Worm (Caenorhabditis elegans) whole organism, mixed stage, embryonic: ENCODE data around the gene str-79.

Source experiments
- M03D4.4 ChIP-seq: sonication (generic microtip); optimal IDR thresholded peaks from 2 replicates; lab custom pipeline; 2017; ENCODE audit warnings: mild to moderate bottlenecking, missing genetic modification characterization, missing compliant biosample characterization
- bed-3 ChIP-seq: fragments of 200-800 bp; sonication (Bioruptor generic); optimal IDR thresholded peaks from 3 replicates; lab custom pipeline; 2018; ENCODE audit warnings: mild to moderate bottlenecking, missing genetic modification characterization, moderate library complexity, missing compliant biosample characterization
- blmp-1 ChIP-seq: fragments of 150-350 bp; optimal IDR thresholded peaks from 2 replicates; lab custom pipeline; 2014; ENCODE audit warnings: missing biosample characterization, missing genetic modification characterization
- ceh-39 ChIP-seq: fragments of 150-350 bp; optimal IDR thresholded peaks from 2 replicates; lab custom pipeline; 2014; ENCODE audit warnings: missing biosample characterization, missing genetic modification characterization
- ceh-43 ChIP-seq: fragments of 200-800 bp; sonication (Bioruptor generic); optimal IDR thresholded peaks from 2 replicates; lab custom pipeline; 2018; ENCODE audit warnings: mild to moderate bottlenecking, missing genetic modification characterization, moderate library complexity, missing compliant biosample characterization
- ceh-83 ChIP-seq: fragments of 200-800 bp; sonication (Bioruptor generic); optimal IDR thresholded peaks from 2 replicates; lab custom pipeline; 2018; ENCODE audit warnings: mild to moderate bottlenecking, missing genetic modification characterization, missing compliant biosample characterization
- ces-1 ChIP-seq: fragments of 150-350 bp; optimal IDR thresholded peaks from 2 replicates; lab custom pipeline; 2014; ENCODE audit warnings: missing biosample characterization, missing genetic modification reagents, missing genetic modification characterization
- cnd-1 ChIP-seq: fragments of 200-800 bp; sonication (Bioruptor generic); optimal IDR thresholded peaks from 2 replicates; lab custom pipeline; 2018; ENCODE audit warnings: mild to moderate bottlenecking, missing genetic modification characterization, missing compliant biosample characterization
- drap-1 ChIP-seq: fragments of 200-800 bp; sonication (Bioruptor generic); optimal IDR thresholded peaks from 3 replicates; lab custom pipeline; 2018; ENCODE audit warnings: mild to moderate bottlenecking, missing genetic modification characterization, missing compliant biosample characterization
- elt-3 ChIP-seq: fragments of 150-350 bp; optimal IDR thresholded peaks from 2 replicates; lab custom pipeline; 2014; ENCODE audit warnings: missing biosample characterization, missing genetic modification characterization
- flh-1 ChIP-seq: fragments of 200-800 bp; sonication (Bioruptor generic); optimal IDR thresholded peaks from 2 replicates; lab custom pipeline; 2018; ENCODE audit warnings: mild to moderate bottlenecking, missing genetic modification characterization, moderate library complexity, missing compliant biosample characterization
- ham-2 ChIP-seq: fragments of 200-800 bp; sonication (Bioruptor generic); optimal IDR thresholded peaks from 2 replicates; lab custom pipeline; 2018; ENCODE audit warnings: mild to moderate bottlenecking, missing genetic modification characterization, missing compliant biosample characterization
- hlh-1 ChIP-seq: fragments of 150-350 bp; optimal IDR thresholded peaks from 2 replicates; lab custom pipeline; 2014; ENCODE audit warnings: missing biosample characterization, missing genetic modification reagents, missing genetic modification characterization
- lin-13 ChIP-seq: fragments of 150-350 bp; optimal IDR thresholded peaks from 2 replicates; lab custom pipeline; 2014; ENCODE audit warnings: missing biosample characterization, missing genetic modification characterization
- lin-32 ChIP-seq: fragments of 200-800 bp; sonication (Bioruptor generic); optimal IDR thresholded peaks from 2 replicates; lab custom pipeline; 2018; ENCODE audit warnings: mild to moderate bottlenecking, missing genetic modification characterization, missing compliant biosample characterization
- lsy-2 ChIP-seq: fragments of 150-350 bp; optimal IDR thresholded peaks from 2 replicates; lab custom pipeline; 2014; ENCODE audit warnings: missing biosample characterization, missing genetic modification characterization
- mab-5 ChIP-seq: fragments of 150-350 bp; optimal IDR thresholded peaks from 2 replicates; lab custom pipeline; 2014; ENCODE audit warnings: missing biosample characterization, missing genetic modification characterization
- mep-1 ChIP-seq: fragments of 150-350 bp; optimal IDR thresholded peaks from 2 replicates; lab custom pipeline; 2017; ENCODE audit warnings: missing biosample characterization, missing genetic modification reagents, missing genetic modification characterization, inconsistent platforms
- mls-2 ChIP-seq: sonication (generic microtip); optimal IDR thresholded peaks from 2 replicates; lab custom pipeline; 2016; ENCODE audit warnings: mild to moderate bottlenecking, missing genetic modification characterization, moderate library complexity, missing compliant biosample characterization
- nhr-12 ChIP-seq: fragments of 150-350 bp; optimal IDR thresholded peaks from 2 replicates; lab custom pipeline; 2014; ENCODE audit warnings: missing biosample characterization, missing genetic modification characterization
- nhr-2 ChIP-seq: fragments of 150-350 bp; optimal IDR thresholded peaks from 2 replicates; lab custom pipeline; 2014; ENCODE audit warnings: missing biosample characterization, missing genetic modification characterization
- nhr-237 ChIP-seq: fragments of 150-350 bp; optimal IDR thresholded peaks from 2 replicates; lab custom pipeline; 2014; ENCODE audit warnings: missing biosample characterization, missing genetic modification characterization
- nhr-28 ChIP-seq: fragments of 150-350 bp; optimal IDR thresholded peaks from 2 replicates; lab custom pipeline; 2014; ENCODE audit warnings: missing biosample characterization, missing genetic modification characterization
- nhr-76 ChIP-seq: sonication (generic microtip); optimal IDR thresholded peaks from 2 replicates; lab custom pipeline; 2017; ENCODE audit warnings: missing biosample characterization, missing genetic modification characterization
- pha-4 ChIP-seq: fragments of 150-350 bp; optimal IDR thresholded peaks from 2 replicates; lab custom pipeline; 2018; ENCODE audit warnings: missing biosample characterization, missing genetic modification reagents, missing genetic modification characterization
- sem-2 ChIP-seq: fragments of 200-800 bp; sonication (Bioruptor generic); optimal IDR thresholded peaks from 2 replicates; lab custom pipeline; 2018; ENCODE audit warnings: mild to moderate bottlenecking, missing genetic modification characterization, missing compliant biosample characterization
- snpc-4 ChIP-seq: fragments of 150-350 bp; optimal IDR thresholded peaks from 2 replicates; lab custom pipeline; 2014; ENCODE audit warnings: missing biosample characterization, missing genetic modification characterization
- sptf-1 ChIP-seq: sonication (generic microtip); optimal IDR thresholded peaks from 2 replicates; lab custom pipeline; 2017; ENCODE audit warnings: mild to moderate bottlenecking, missing genetic modification characterization, moderate library complexity, missing compliant biosample characterization
- tbx-8 ChIP-seq: fragments of 200-800 bp; sonication (Bioruptor generic); optimal IDR thresholded peaks from 2 replicates; lab custom pipeline; 2018; ENCODE audit warnings: mild to moderate bottlenecking, missing genetic modification characterization, moderate library complexity, missing compliant biosample characterization
- unc-120 ChIP-seq: sonication (generic microtip); optimal IDR thresholded peaks from 2 replicates; lab custom pipeline; 2017; ENCODE audit warnings: missing genetic modification characterization, missing compliant biosample characterization; ENCODE audit not compliant: poor library complexity, severe bottlenecking
- unc-39 ChIP-seq: fragments of 150-350 bp; optimal IDR thresholded peaks from 2 replicates; lab custom pipeline; 2014; ENCODE audit warnings: missing biosample characterization, missing genetic modification characterization
- unc-62 ChIP-seq: fragments of 150-350 bp; optimal IDR thresholded peaks from 2 replicates; lab custom pipeline; 2014; ENCODE audit warnings: missing biosample characterization, missing genetic modification reagents, missing genetic modification characterization
- zip-8 ChIP-seq: fragments of 150-350 bp; optimal IDR thresholded peaks from 2 replicates; lab custom pipeline; 2014; ENCODE audit warnings: missing biosample characterization, missing genetic modification characterization
- ztf-11 ChIP-seq: fragments of 150-350 bp; optimal IDR thresholded peaks from 2 replicates; lab custom pipeline; 2014; ENCODE audit warnings: missing biosample characterization, missing genetic modification characterization

The str-79 gene

DNA sequence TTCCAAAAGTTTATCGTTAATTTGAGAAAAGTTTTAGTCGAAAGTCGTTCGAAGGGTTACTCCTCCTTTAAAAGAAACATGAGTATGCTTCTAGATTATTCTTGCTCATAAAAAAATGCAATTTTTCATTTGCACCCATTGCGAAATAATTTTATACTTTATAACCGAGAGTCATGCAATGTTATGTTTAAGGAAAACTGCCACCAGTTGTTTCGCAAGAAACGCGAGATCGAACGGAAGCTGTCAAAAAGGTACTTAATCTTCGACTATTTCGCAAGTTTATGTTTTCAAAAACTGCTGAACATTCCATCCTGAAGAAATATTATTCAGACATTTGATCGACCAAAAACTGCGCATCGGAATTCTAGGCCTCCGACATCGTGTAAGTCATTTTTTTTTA, 44.2 kb downstream of the str-79 start:
- TF ChIP-seq lin-13 (tag; lab: Kevin White, UChicago), result no peak
- TF ChIP-seq lsy-2 (tag; lab: Kevin White, UChicago), result no peak
- no peak for TF ChIP-seq bed-3 (GFP tag; lab: Kevin White, UChicago)
- no peak for TF ChIP-seq nhr-2 (tag; lab: Kevin White, UChicago)
- TF ChIP-seq pha-4 (tag; lab: Kevin White, UChicago), result no peak
- no peak for TF ChIP-seq hlh-1 (tag; lab: Kevin White, UChicago)
- TF ChIP-seq unc-120 (tag; lab: Kevin White, UChicago), result no peak
- no peak for TF ChIP-seq nhr-237
- TF ChIP-seq tbx-8 (GFP tag; lab: Kevin White, UChicago), result no peak
- no peak for TF ChIP-seq ham-2
- no peak for TF ChIP-seq snpc-4
- no peak for TF ChIP-seq flh-1
- TF ChIP-seq, all 35 proteins: peak for 0

DNA sequence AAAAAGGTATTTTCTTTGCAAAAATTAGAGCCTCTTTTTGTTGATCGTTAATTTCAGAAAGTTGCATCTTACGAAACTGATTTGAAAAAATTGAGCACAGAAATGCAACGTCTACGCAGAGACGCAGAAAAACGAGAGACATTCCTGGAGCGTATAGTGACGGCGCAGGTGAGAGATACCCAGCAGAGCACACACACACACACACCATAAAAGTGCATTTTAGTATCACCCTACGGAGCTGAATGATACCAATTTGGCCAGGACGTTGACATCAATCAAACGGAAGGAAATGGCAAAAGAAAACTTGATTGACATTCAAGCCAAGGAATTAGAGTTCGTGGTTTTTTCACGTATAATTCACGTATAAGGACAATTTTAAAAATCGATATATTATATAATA, 44.8 kb downstream of the str-79 start:
- TF ChIP-seq ceh-83 (GFP tag; lab: Kevin White, UChicago), result no peak
- no peak for TF ChIP-seq hlh-1 (tag; lab: Kevin White, UChicago)
- TF ChIP-seq bed-3 (GFP tag; lab: Kevin White, UChicago), result no peak
- TF ChIP-seq elt-3 (tag; lab: Kevin White, UChicago), result no peak
- TF ChIP-seq nhr-76 (tag; lab: Kevin White, UChicago), result no peak
- TF ChIP-seq ces-1 (GFP tag; lab: Kevin White, UChicago), result no peak
- no peak for TF ChIP-seq nhr-2 (tag; lab: Kevin White, UChicago)
- TF ChIP-seq nhr-237, result no peak
- no peak for TF ChIP-seq lin-13 (tag; lab: Kevin White, UChicago)
- TF ChIP-seq cnd-1 (tag; lab: Kevin White, UChicago), result no peak
- no peak for TF ChIP-seq ceh-39
- TF ChIP-seq lsy-2 (tag; lab: Kevin White, UChicago), result no peak
- TF ChIP-seq mab-5, result no peak
- TF ChIP-seq ceh-43 (GFP tag; lab: Kevin White, UChicago), result no peak
- TF ChIP-seq sptf-1 (tag; lab: Kevin White, UChicago), result no peak
- TF ChIP-seq lin-32 (GFP tag; lab: Kevin White, UChicago), result no peak
- TF ChIP-seq unc-120 (tag; lab: Kevin White, UChicago), result no peak
- TF ChIP-seq flh-1, result no peak
- TF ChIP-seq sem-2, result no peak
- no peak for TF ChIP-seq ztf-11 (tag; lab: Kevin White, UChicago)

DNA sequence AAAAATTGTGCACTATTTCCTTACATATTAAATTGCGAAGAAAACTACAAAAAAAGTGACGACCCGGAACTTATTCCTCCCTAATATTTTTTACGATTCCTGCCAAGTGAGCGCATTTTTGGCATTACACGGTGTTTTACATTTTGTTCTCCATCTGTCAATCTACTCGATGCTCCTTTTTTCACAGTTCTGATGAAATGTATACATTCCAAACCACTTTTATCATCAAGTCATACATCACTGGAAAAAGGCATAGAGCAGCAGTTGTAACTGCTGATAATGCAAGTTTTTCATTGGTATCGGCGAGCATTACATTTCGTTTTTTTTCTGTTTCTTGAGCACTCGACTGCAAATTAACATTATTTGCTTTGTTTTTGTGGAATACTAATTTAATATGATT, 48.5 kb downstream of the str-79 start:
- no peak for TF ChIP-seq sptf-1 (tag; lab: Kevin White, UChicago)
- TF ChIP-seq mab-5, result no peak
- no peak for TF ChIP-seq nhr-28
- no peak for TF ChIP-seq ces-1 (GFP tag; lab: Kevin White, UChicago)
- TF ChIP-seq elt-3 (tag; lab: Kevin White, UChicago), result no peak
- no peak for TF ChIP-seq nhr-76 (tag; lab: Kevin White, UChicago)
- no peak for TF ChIP-seq nhr-2 (tag; lab: Kevin White, UChicago)
- TF ChIP-seq mls-2, result no peak
- TF ChIP-seq mep-1 (tag; lab: Kevin White, UChicago), result no peak

DNA sequence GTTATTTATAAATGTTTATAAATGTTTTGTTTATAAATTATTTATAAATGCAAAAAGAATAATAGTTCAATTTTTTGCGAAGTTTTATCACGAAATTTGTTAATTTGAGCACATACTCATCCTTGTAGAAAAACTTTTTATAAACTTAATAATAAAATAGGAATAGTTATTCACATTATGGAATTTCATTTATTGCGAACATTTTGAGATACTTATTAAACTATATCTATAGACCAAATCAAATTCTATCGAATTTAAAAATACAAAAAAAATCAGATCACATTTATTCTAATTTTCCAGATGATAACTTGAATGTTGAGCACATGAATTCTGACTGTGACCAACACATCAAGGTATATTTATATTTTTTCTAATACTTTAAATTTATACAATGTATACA, 49.2 kb downstream of the str-79 start, which contains the start of gene Y102A11A.3:
Y102A11A.3 (plus strand) TSS at position 301 of the 400 bp plus-strand sequence.
- TF ChIP-seq unc-39 (tag; lab: Kevin White, UChicago) (no peak), ham-2 (no peak), drap-1 (no peak), snpc-4 (no peak), mls-2 (no peak), bed-3 (GFP tag; lab: Kevin White, UChicago) (no peak), mab-5 (no peak), nhr-28 (no peak), nhr-2 (tag; lab: Kevin White, UChicago) (no peak), unc-62 (no peak), flh-1 (no peak), blmp-1 (tag; lab: Kevin White, UChicago) (no peak), ceh-83 (GFP tag; lab: Kevin White, UChicago) (no peak), lin-13 (tag; lab: Kevin White, UChicago) (no peak), hlh-1 (tag; lab: Kevin White, UChicago) (no peak)

DNA sequence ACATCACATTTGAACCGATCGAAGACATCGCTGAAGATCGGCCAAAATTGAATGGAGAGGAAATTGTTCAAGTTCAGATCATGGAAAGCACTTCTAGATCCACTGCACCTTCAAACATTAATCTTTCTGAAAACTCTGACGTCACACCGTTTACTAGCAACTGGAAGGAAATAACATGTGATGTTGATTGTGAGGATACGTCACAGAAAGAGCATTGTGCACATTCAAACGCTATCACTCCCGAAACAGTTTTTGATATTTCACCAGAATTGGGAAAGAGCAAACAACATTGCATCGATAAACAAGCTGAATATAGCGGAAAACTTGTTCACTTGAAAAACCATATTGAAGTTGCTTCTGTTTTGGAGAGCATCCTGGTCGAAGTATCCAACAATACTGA, 51.9 kb downstream of the str-79 start:
- TF ChIP-seq drap-1, result no peak
- TF ChIP-seq sptf-1 (tag; lab: Kevin White, UChicago), result no peak
- TF ChIP-seq lin-32 (GFP tag; lab: Kevin White, UChicago), result no peak
- no peak for TF ChIP-seq zip-8 (tag; lab: Kevin White, UChicago)
- TF ChIP-seq nhr-12 (tag; lab: Kevin White, UChicago), result no peak
- no peak for TF ChIP-seq mep-1 (tag; lab: Kevin White, UChicago)
- no peak for TF ChIP-seq M03D4.4 (tag; lab: Kevin White, UChicago)
- TF ChIP-seq cnd-1 (tag; lab: Kevin White, UChicago), result no peak
- TF ChIP-seq nhr-76 (tag; lab: Kevin White, UChicago), result no peak
- no peak for TF ChIP-seq unc-62
- TF ChIP-seq lsy-2 (tag; lab: Kevin White, UChicago), result no peak
- TF ChIP-seq, all 35 proteins: peak for 0
